Fruit fly (Drosophila melanogaster): ENCODE data around the gene CG6154.

- TF ChIP-seq CG15514 (GFP tag; optimal IDR thresholded peaks at IDR 0.05) (no peak), CG9609 (GFP tag; optimal IDR thresholded peaks at IDR 0.05) (no peak), CG13424 (tag; optimal IDR thresholded peaks at IDR 0.05) (no peak), CG4282 (GFP tag; optimal IDR thresholded peaks at IDR 0.05) (no peak), HLH54F (GFP tag; optimal IDR thresholded peaks at IDR 0.05) (no peak), Dll (GFP tag; IDR thresholded peaks at IDR 0.05; ENCODE audit: partially characterized antibody) (no peak), hth (optimal IDR thresholded peaks at IDR 0.05) (no peak)
Observed at dm6 chr3R:26226506-26227277, 35.8 kb upstream of the CG6154 start.

Data from whole organism, embryonic.